Fruit fly (Drosophila melanogaster): ENCODE results near the gene CG8944.

- TF ChIP-seq gl (tag; optimal IDR thresholded peaks at IDR 0.05) (no peak), CG4496 (GFP tag; IDR thresholded peaks at IDR 0.05) (no peak), rn (GFP tag; IDR thresholded peaks at IDR 0.05) (no peak), EcR (GFP tag; optimal IDR thresholded peaks at IDR 0.05) (no peak), Pif1B (GFP tag; optimal IDR thresholded peaks at IDR 0.05) (no peak), D1 (tag; optimal IDR thresholded peaks at IDR 0.05) (no peak), CG17806 (tag; optimal IDR thresholded peaks at IDR 0.05) (no peak), Ets98B (GFP tag; IDR thresholded peaks at IDR 0.05) (no peak), Snoo (tag; optimal IDR thresholded peaks at IDR 0.05) (no peak), CG14655 (GFP tag; optimal IDR thresholded peaks at IDR 0.05) (no peak), CG13204 (GFP tag; optimal IDR thresholded peaks at IDR 0.05) (no peak)
Measured at dm6 chrX:15745905-15746681, at the start of gene CG8944, which contains the start of gene CCT6.

Measured in whole organism, pupa.